Fruit fly (Drosophila melanogaster): ENCODE data around the gene MBD-like.

Gene MBD-like

DNA sequence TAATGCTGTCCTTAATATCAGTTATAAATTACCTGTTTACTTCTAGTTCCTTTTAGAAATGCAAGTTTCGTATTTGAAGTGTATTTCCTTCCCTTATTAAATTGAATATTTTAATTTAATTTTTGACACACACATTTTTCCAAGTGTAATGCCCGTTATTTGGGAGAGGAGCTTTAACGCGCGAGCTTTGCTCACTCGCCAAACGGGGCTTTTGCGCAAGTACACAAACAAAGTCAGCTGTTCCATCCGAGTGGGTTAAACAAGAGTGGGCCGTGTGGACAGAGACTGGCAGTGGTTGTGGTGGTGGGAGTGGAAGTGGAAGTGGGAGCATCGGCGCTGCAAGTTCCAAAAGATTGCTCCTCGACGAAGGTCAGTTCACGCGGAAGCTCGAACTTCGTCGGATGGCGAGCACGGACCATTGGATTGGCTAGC is 21.5 kb downstream of the MBD-like start, which contains the start of gene CG8301 (continued):
- TF ChIP-seq CG1621 (tag; optimal IDR thresholded peaks at IDR 0.05) (no peak), CG8632 (GFP tag; optimal IDR thresholded peaks at IDR 0.05) (no peak), pdm3 (GFP tag; optimal IDR thresholded peaks at IDR 0.05) (peak; percentile 50), CG31627 (GFP tag; optimal IDR thresholded peaks at IDR 0.05) (no peak), ss (GFP tag; optimal IDR thresholded peaks at IDR 0.05) (peak in 1 of 2 experiments; percentile 21), CG11762 (GFP tag; optimal IDR thresholded peaks at IDR 0.05; ENCODE audit: insufficient read depth) (no peak), Gug (GFP tag; IDR thresholded peaks at IDR 0.05) (no peak), CG10631 (GFP tag; optimal IDR thresholded peaks at IDR 0.05) (no peak), net (GFP tag; optimal IDR thresholded peaks at IDR 0.05) (peak; percentile 49), Sox15 (GFP tag; optimal IDR thresholded peaks at IDR 0.05) (no peak), CG7368 (GFP tag; optimal IDR thresholded peaks at IDR 0.05) (peak; percentile 45), Smox (GFP tag; optimal IDR thresholded peaks at IDR 0.05) (no peak), CG8119 (GFP tag; IDR thresholded peaks at IDR 0.05) (peak; percentile 57; the same call in 2 of the 3 replicates), achi (GFP tag; optimal IDR thresholded peaks at IDR 0.05) (peak; percentile 23), Ets21C (GFP tag; optimal IDR thresholded peaks at IDR 0.05) (no peak), Blimp-1 (GFP tag; optimal IDR thresholded peaks at IDR 0.05) (no peak), CG34406 (GFP tag; optimal IDR thresholded peaks at IDR 0.05) (peak; percentile 10), fd59A (GFP tag; optimal IDR thresholded peaks at IDR 0.05) (no peak), cyc (GFP tag; optimal IDR thresholded peaks at IDR 0.05) (no peak), topi (GFP tag; optimal IDR thresholded peaks at IDR 0.05) (no peak), Hr4 (GFP tag; optimal IDR thresholded peaks at IDR 0.05) (peak; percentile 59), Eip78C (GFP tag) (peak; percentile 35), OdsH (GFP tag; optimal IDR thresholded peaks at IDR 0.05) (peak; percentile 53)

DNA sequence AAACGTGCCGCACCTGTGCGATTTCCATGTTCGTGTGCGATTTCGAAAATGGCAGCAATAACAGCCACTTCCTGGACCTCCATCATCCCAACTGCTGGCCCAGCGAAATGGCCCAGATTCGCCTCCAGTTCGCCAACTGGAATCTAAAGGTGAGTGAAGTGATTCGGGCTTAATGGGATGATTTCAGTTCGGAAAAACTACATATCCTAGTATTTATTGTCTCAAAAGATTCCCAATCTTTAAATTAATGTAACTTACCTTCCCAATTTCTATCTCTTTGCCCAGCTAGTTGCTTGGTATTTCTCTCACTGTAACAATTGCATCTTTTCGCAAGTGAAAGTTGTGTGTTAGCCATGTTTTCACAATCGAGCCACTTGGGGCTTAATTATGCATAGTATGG is 22.4 kb downstream of the MBD-like start:
- 0 out of 3 replicates have a peak, but pooled peaks have one; percentile 43 for TF ChIP-seq CG8119 (GFP tag; IDR thresholded peaks at IDR 0.05)
- TF ChIP-seq fd85E (GFP tag; optimal IDR thresholded peaks at IDR 0.05), result no peak
- TF ChIP-seq Sox14 (GFP tag; optimal IDR thresholded peaks at IDR 0.05), result no peak
- peak; percentile 74 for TF ChIP-seq Hr4 (GFP tag; optimal IDR thresholded peaks at IDR 0.05)
- TF ChIP-seq CG15336 (GFP tag; IDR thresholded peaks at IDR 0.05), result peak; percentile 42; the same call in 1 of the 2 replicates
- TF ChIP-seq Eip78C (GFP tag), result peak; percentile 52
- TF ChIP-seq CG10631 (GFP tag; optimal IDR thresholded peaks at IDR 0.05), result no peak
- TF ChIP-seq CG32006 (GFP tag; optimal IDR thresholded peaks at IDR 0.05), result peak; percentile 65
- no peak for TF ChIP-seq Hr39 (GFP tag; optimal IDR thresholded peaks at IDR 0.05)

- TF ChIP-seq Lpt (GFP tag; optimal IDR thresholded peaks at IDR 0.05) (no peak), Blimp-1 (GFP tag; optimal IDR thresholded peaks at IDR 0.05) (no peak), dac (GFP tag; optimal IDR thresholded peaks at IDR 0.05) (no peak), salr (GFP tag; optimal IDR thresholded peaks at IDR 0.05) (no peak), CG8319 (GFP tag; optimal IDR thresholded peaks at IDR 0.05) (no peak), CG6792 (GFP tag; optimal IDR thresholded peaks at IDR 0.05) (no peak), acj6 (GFP tag; optimal IDR thresholded peaks at IDR 0.05) (no peak), CG6854 (GFP tag; optimal IDR thresholded peaks at IDR 0.05) (no peak)
These were observed 23.6 kb downstream of the MBD-like start, which contains the start of gene CG33654 for dm6 chr3R:9583122-9583521. Gene CG33654 (minus strand): TSS chr3R:9583222.

- TF ChIP-seq acj6 (GFP tag; optimal IDR thresholded peaks at IDR 0.05) (peak; percentile 37), OdsH (GFP tag; optimal IDR thresholded peaks at IDR 0.05) (peak; percentile 19), Eip75B (GFP tag; optimal IDR thresholded peaks at IDR 0.05) (peak; percentile 69), CG6163 (GFP tag; IDR thresholded peaks at IDR 0.05) (peak; percentile 30; the same call in 1 of the 3 replicates), Hr39 (GFP tag; optimal IDR thresholded peaks at IDR 0.05) (peak; percentile 69), CG15336 (GFP tag; IDR thresholded peaks at IDR 0.05) (peak; percentile 10; the same call in 1 of the 2 replicates), CG6854 (GFP tag; optimal IDR thresholded peaks at IDR 0.05) (peak; percentile 28), dac (GFP tag; optimal IDR thresholded peaks at IDR 0.05) (no peak), fkh (GFP tag; optimal IDR thresholded peaks at IDR 0.05) (no peak), eg (GFP tag; IDR thresholded peaks at IDR 0.05) (peak; percentile 62; the same call in 2 of the 3 replicates), CG3919 (GFP tag; optimal IDR thresholded peaks at IDR 0.05) (peak; percentile 36), esn (GFP tag; optimal IDR thresholded peaks at IDR 0.05) (peak; percentile 61), CG6792 (GFP tag; optimal IDR thresholded peaks at IDR 0.05) (no peak), Hr4 (GFP tag; optimal IDR thresholded peaks at IDR 0.05) (peak; percentile 48), pdm3 (GFP tag; optimal IDR thresholded peaks at IDR 0.05) (peak; percentile 62), CG31627 (GFP tag; optimal IDR thresholded peaks at IDR 0.05) (peak; percentile 66), Eip78C (GFP tag) (peak; percentile 74), lz (GFP tag; optimal IDR thresholded peaks at IDR 0.05) (peak; percentile 68), CG6276 (GFP tag; optimal IDR thresholded peaks at IDR 0.05) (no peak), ss (GFP tag; optimal IDR thresholded peaks at IDR 0.05) (no peak), CG10631 (GFP tag; optimal IDR thresholded peaks at IDR 0.05) (peak; percentile 62), Eip93F (GFP tag; optimal IDR thresholded peaks at IDR 0.05) (peak; percentile 4), achi (GFP tag; optimal IDR thresholded peaks at IDR 0.05) (peak; percentile 46), net (GFP tag; optimal IDR thresholded peaks at IDR 0.05) (peak; percentile 23)
These were observed 27.2 kb downstream of the MBD-like start, which contains the start of gene P58IPK for dm6 chr3R:9586663-9587248. Gene P58IPK (plus strand): TSS chr3R:9586942.
